Worm (Caenorhabditis elegans): Measurements from ENCODE around the gene K02F6.5.

DNA sequence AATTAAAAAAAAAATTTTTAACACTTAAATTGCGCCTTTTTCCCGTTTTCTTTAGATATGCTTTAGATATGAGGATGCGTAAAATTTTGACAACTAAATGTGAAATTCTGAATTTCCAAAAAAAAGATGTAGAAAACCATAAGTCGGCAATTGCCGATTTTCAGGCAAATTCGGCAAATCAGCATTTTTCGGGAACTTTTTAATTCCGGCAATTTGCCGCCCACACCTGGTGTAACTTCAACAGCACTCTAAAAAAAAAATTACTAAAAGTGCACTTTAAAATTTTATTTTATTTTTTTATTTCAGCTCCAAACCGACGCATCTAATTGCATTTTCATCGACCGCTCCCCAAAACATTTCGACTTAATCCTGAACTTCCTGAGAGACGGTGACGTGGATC, 4.1 kb upstream of the K02F6.5 start, which contains the start of gene K02F6.6:
- TF ChIP-seq mml-1 (tag; optimal IDR thresholded peaks at IDR 0.05): no peak
- TF ChIP-seq ama-1 (optimal IDR thresholded peaks at IDR 0.05): no peak
- no peak for TF ChIP-seq nhr-77 (tag; optimal IDR thresholded peaks at IDR 0.05)
- no peak for TF ChIP-seq jun-1 (tag; optimal IDR thresholded peaks at IDR 0.05)
- TF ChIP-seq nhr-25 (tag; optimal IDR thresholded peaks at IDR 0.05): no peak
- TF ChIP-seq nhr-237 (tag; optimal IDR thresholded peaks at IDR 0.05): no peak
- TF ChIP-seq nhr-23 (tag; optimal IDR thresholded peaks at IDR 0.05): no peak
- no peak for TF ChIP-seq ztf-11 (tag; optimal IDR thresholded peaks at IDR 0.05)
